Worm (Caenorhabditis elegans): ENCODE measurements around the gene ZK742.4.

Gene ZK742.4

ce11 chrV:7854603-7855002 is 43.0 kb upstream of the ZK742.4 start, which contains the start of the genes C37C3.9 and C37C3.18 (continued):
- TF ChIP-seq elt-2 (tag; optimal IDR thresholded peaks at IDR 0.05) (peak; percentile 58), zip-4 (GFP tag; optimal IDR thresholded peaks at IDR 0.05) (peak; percentile 37), ces-1 (GFP tag; optimal IDR thresholded peaks at IDR 0.05) (no peak), blmp-1 (tag; optimal IDR thresholded peaks at IDR 0.05) (peak; percentile 77), aly-2 (tag; optimal IDR thresholded peaks at IDR 0.05) (peak; percentile 38), nhr-12 (tag; optimal IDR thresholded peaks at IDR 0.05) (no peak), ama-1 (optimal IDR thresholded peaks at IDR 0.05) (no peak), snu-23 (GFP tag; optimal IDR thresholded peaks at IDR 0.05) (peak; percentile 89), nhr-237 (tag; optimal IDR thresholded peaks at IDR 0.05) (peak; percentile 61), fkh-4 (tag; optimal IDR thresholded peaks at IDR 0.05; ENCODE audit: borderline replicate concordance) (no peak), C16A3.4 (tag; optimal IDR thresholded peaks at IDR 0.05) (peak; percentile 82), dsc-1 (tag; optimal IDR thresholded peaks at IDR 0.05) (peak; percentile 52), hlh-17 (GFP tag; optimal IDR thresholded peaks at IDR 0.05; ENCODE audit: borderline replicate concordance) (no peak), mab-9 (GFP tag; IDR thresholded peaks at IDR 0.05) (peak; percentile 27; the same call in 1 of the 2 replicates), lin-39 (tag; optimal IDR thresholded peaks at IDR 0.05) (no peak), unc-86 (tag; optimal IDR thresholded peaks at IDR 0.05) (peak; percentile 77), ceh-88 (GFP tag; IDR thresholded peaks at IDR 0.05) (peak; percentile 29; the same call in 1 of the 2 replicates), nhr-47 (tag; optimal IDR thresholded peaks at IDR 0.05) (peak; percentile 85), F16B12.6 (tag; optimal IDR thresholded peaks at IDR 0.05) (peak; percentile 32), C04F5.9 (tag; optimal IDR thresholded peaks at IDR 0.05) (no peak), jun-1 (tag; optimal IDR thresholded peaks at IDR 0.05) (peak; percentile 83), grh-1 (GFP tag; IDR thresholded peaks at IDR 0.05) (no peak), fkh-8 (tag; optimal IDR thresholded peaks at IDR 0.05) (peak; percentile 87), ceh-90 (tag; optimal IDR thresholded peaks at IDR 0.05) (no peak), tbx-2 (tag; optimal IDR thresholded peaks at IDR 0.05) (peak; percentile 78), C34B4.2 (tag; optimal IDR thresholded peaks at IDR 0.05) (no peak), snpc-4 (tag; optimal IDR thresholded peaks at IDR 0.05) (peak; percentile 60), nhr-85 (tag) (peak; percentile 89), aha-1 (tag; optimal IDR thresholded peaks at IDR 0.05) (no peak), ceh-8 (GFP tag; optimal IDR thresholded peaks at IDR 0.05) (peak; percentile 27), nhr-76 (tag; optimal IDR thresholded peaks at IDR 0.05) (no peak), unc-98 (GFP tag; IDR thresholded peaks at IDR 0.05) (no peak), Y116A8C.19 (tag; optimal IDR thresholded peaks at IDR 0.05; ENCODE audit: borderline replicate concordance) (no peak), ztf-4 (tag; optimal IDR thresholded peaks at IDR 0.05) (peak; percentile 39), pqm-1 (tag; optimal IDR thresholded peaks at IDR 0.05) (no peak), nhr-71 (tag; optimal IDR thresholded peaks at IDR 0.05) (peak; percentile 90), nhr-28 (tag; optimal IDR thresholded peaks at IDR 0.05) (no peak), lin-35 (GFP tag; optimal IDR thresholded peaks at IDR 0.05) (peak; percentile 74 to 82), sup-37 (GFP tag; optimal IDR thresholded peaks at IDR 0.05) (peak; percentile 22), lin-15B (tag; optimal IDR thresholded peaks at IDR 0.05) (no peak), hlh-4 (tag; optimal IDR thresholded peaks at IDR 0.05) (no peak), dpl-1 (GFP tag; optimal IDR thresholded peaks at IDR 0.05) (peak; percentile 52 to 60 (median 52)), ceh-82 (tag; optimal IDR thresholded peaks at IDR 0.05) (peak; percentile 72 to 82 (median 81)), ceh-63 (GFP tag; optimal IDR thresholded peaks at IDR 0.05) (no peak), nhr-90 (tag; optimal IDR thresholded peaks at IDR 0.05; ENCODE audit: poor library complexity) (peak; percentile 48), efl-1 (optimal IDR thresholded peaks at IDR 0.05) (peak; percentile 85 to 97), efl-1 (GFP tag; optimal IDR thresholded peaks at IDR 0.05 in 1 of 2) (peak; percentile 54 to 90), rnt-1 (tag; optimal IDR thresholded peaks at IDR 0.05) (peak; percentile 81), lsy-2 (tag; optimal IDR thresholded peaks at IDR 0.05) (peak; percentile 72 to 88), ztf-11 (tag; optimal IDR thresholded peaks at IDR 0.05) (no peak), irx-1 (tag; optimal IDR thresholded peaks at IDR 0.05) (peak; percentile 14), nhr-11 (tag; optimal IDR thresholded peaks at IDR 0.05) (peak; percentile 51), vab-15 (tag; optimal IDR thresholded peaks at IDR 0.05) (no peak), alr-1 (tag; optimal IDR thresholded peaks at IDR 0.05; ENCODE audit: borderline replicate concordance) (no peak)
